Worm (Caenorhabditis elegans): ENCODE results near the gene lgc-35.

lgc-35 gene

ce11 chrII:12809725-12810124 lies 30.2 kb downstream of the lgc-35 start:
- TF ChIP-seq egl-27 (tag; optimal IDR thresholded peaks at IDR 0.05) (no peak), jun-1 (tag; optimal IDR thresholded peaks at IDR 0.05) (no peak), sea-2 (GFP tag; optimal IDR thresholded peaks at IDR 0.05) (no peak), hmg-11 (tag; optimal IDR thresholded peaks at IDR 0.05) (no peak), ceh-9 (tag; optimal IDR thresholded peaks at IDR 0.05) (no peak), ztf-11 (tag; optimal IDR thresholded peaks at IDR 0.05) (no peak), nhr-76 (tag; optimal IDR thresholded peaks at IDR 0.05) (no peak), skn-1 (tag; optimal IDR thresholded peaks at IDR 0.05) (no peak), lin-15B (tag; optimal IDR thresholded peaks at IDR 0.05) (no peak), nhr-67 (tag; optimal IDR thresholded peaks at IDR 0.05) (no peak), ceh-16 (tag; optimal IDR thresholded peaks at IDR 0.05) (no peak), unc-62 (GFP tag; optimal IDR thresholded peaks at IDR 0.05) (no peak), elt-3 (tag; optimal IDR thresholded peaks at IDR 0.05) (no peak), nhr-25 (tag; optimal IDR thresholded peaks at IDR 0.05) (no peak)

DNA sequence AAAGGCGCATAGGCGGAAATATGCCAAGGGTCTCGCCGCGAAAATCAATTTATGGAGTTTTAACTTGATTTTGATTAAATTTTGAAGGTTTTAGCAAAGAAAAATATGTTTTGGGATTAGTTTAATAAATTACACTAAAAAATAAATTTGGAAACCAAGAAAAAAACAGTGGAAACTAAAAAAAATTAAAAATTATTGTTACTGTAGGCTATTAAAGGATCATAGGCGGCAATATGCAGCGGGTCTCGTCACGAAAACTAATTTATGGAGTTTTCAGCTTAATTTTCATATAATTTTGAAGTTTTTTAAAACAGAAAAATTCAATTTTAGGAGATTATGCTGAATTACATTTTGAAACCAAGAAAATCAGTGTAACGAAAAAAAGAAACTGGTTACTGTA lies 31.2 kb downstream of the lgc-35 start:
- TF ChIP-seq fkh-10 (GFP tag; optimal IDR thresholded peaks at IDR 0.05) (no peak), ceh-16 (tag; optimal IDR thresholded peaks at IDR 0.05) (no peak), elt-3 (tag; optimal IDR thresholded peaks at IDR 0.05) (no peak), pqm-1 (tag; optimal IDR thresholded peaks at IDR 0.05) (no peak)

DNA sequence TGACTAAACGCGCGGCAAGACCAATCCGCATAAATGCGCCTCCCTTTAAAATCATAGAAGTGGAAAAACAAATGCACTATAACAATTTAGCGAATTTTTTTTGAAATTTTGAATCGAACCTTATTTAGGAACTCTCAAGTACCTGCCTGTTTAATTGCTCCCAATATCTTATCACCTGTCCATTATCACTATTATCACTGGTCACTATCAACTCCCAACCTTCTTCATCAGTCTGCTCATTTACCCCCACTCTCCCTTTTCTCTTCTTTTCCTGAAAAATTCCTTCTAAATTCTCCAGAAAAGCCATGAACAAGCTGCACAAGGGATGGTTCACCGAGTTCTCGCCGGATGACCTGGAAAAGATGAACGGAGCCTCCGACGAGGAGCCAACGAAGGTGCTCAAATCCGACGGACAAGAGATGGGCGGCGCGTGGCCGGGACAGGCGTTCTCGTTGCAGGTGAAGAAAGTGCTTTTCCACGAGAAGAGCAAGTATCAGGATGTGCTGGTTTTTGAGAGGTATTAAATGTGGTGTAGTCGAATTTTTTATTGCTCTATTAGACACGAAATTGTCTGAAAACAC lies 33.3 kb downstream of the lgc-35 start, which contains the start of gene spds-1:
spds-1 (plus strand) TSS at position 298 of the 581 bp plus-strand sequence.
- TF ChIP-seq elt-2 (tag; optimal IDR thresholded peaks at IDR 0.05): peak; percentile 59
- no peak for TF ChIP-seq egl-5 (tag; optimal IDR thresholded peaks at IDR 0.05)
- peak; percentile 28 for TF ChIP-seq pqm-1 (tag; optimal IDR thresholded peaks at IDR 0.05)

DNA sequence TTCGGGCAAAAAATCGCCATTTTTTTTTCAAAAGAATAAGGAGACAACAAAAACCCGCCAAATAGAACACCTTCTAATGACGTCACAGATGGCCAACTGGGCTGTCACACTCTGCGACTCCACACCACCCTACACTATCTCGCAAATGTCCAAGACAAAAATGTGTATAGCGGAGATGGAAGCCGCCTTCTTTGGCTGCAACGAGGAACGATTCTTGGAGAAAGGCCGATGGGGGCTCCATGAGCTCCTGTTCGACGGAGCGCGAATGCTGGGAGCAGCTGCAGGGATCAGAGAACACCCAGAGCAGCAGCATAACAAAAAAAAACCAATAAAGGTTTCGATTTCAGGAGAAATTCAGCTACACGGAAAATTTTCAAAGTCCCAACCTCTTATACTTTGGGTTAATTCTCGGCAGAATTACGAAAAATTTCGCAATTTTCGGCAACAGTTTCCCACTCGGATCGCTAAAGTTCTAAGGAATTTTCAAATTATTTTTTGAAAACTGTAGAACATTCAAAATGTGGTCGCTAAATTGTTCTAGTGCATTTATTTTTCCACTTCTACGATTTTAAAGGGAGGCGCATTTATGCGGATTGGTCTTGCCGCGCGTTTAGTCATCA lies 34.1 kb downstream of the lgc-35 start:
- no peak for TF ChIP-seq ZK546.5 (tag; optimal IDR thresholded peaks at IDR 0.05)
- no peak for TF ChIP-seq ztf-4 (tag; optimal IDR thresholded peaks at IDR 0.05)
- TF ChIP-seq hmg-11 (tag; optimal IDR thresholded peaks at IDR 0.05): peak; percentile 79
- TF ChIP-seq unc-39 (tag; optimal IDR thresholded peaks at IDR 0.05): no peak
- TF ChIP-seq ama-1 (optimal IDR thresholded peaks at IDR 0.05): peak; percentile 29
- TF ChIP-seq nfya-1 (tag; optimal IDR thresholded peaks at IDR 0.05; ENCODE audit: insufficient read depth): peak; percentile 72
- no peak for TF ChIP-seq elt-3 (tag; optimal IDR thresholded peaks at IDR 0.05)
- TF ChIP-seq jun-1 (tag; optimal IDR thresholded peaks at IDR 0.05): no peak
- peak; percentile 58 for TF ChIP-seq lin-39 (tag; optimal IDR thresholded peaks at IDR 0.05)
- no peak for TF ChIP-seq mml-1 (tag; optimal IDR thresholded peaks at IDR 0.05)
- TF ChIP-seq egl-5 (tag; optimal IDR thresholded peaks at IDR 0.05): peak; percentile 1
- TF ChIP-seq pha-4 (tag; optimal IDR thresholded peaks at IDR 0.05): peak; percentile 21
- no peak for TF ChIP-seq fkh-10 (GFP tag; optimal IDR thresholded peaks at IDR 0.05)
- peak; percentile 79 for TF ChIP-seq lin-15B (tag; optimal IDR thresholded peaks at IDR 0.05)

DNA sequence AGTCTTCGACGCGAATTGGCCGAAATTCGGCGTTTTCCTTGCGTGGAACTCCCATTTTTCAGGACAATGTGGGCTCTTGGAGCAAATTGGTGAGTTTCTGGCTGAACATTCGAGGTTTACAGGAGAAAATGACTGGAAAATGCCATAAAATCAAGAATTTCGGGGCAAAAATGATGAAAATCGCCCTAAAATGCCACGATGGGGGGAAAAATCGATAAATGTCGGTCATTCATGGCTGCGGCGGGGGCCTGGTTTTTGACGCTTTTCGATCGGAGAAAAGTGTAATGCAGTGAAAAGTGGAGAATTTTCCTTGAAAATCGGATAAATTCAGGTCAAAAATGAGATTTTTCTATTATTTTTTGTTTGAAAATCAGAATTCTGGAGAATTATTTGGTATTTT lies 34.8 kb downstream of the lgc-35 start, which contains the start of the genes Y46G5A.18 and Y46G5A.47:
Y46G5A.18 (minus strand) TSS at position 101 of the 400 bp plus-strand sequence.
Y46G5A.47 (minus strand) TSS at position 146 of the 400 bp plus-strand sequence.
- no peak for TF ChIP-seq ztf-11 (tag; optimal IDR thresholded peaks at IDR 0.05)
- TF ChIP-seq nhr-237 (tag; optimal IDR thresholded peaks at IDR 0.05): no peak
- TF ChIP-seq unc-62 (GFP tag; optimal IDR thresholded peaks at IDR 0.05): no peak
- TF ChIP-seq jun-1 (tag; optimal IDR thresholded peaks at IDR 0.05): no peak
- TF ChIP-seq nfya-1 (tag; optimal IDR thresholded peaks at IDR 0.05; ENCODE audit: insufficient read depth): no peak
- TF ChIP-seq hmg-11 (tag; optimal IDR thresholded peaks at IDR 0.05): no peak
- TF ChIP-seq ceh-28 (tag; optimal IDR thresholded peaks at IDR 0.05): no peak
- no peak for TF ChIP-seq skn-1 (tag; optimal IDR thresholded peaks at IDR 0.05)
- no peak for TF ChIP-seq ceh-9 (tag; optimal IDR thresholded peaks at IDR 0.05)
- TF ChIP-seq elt-3 (tag; optimal IDR thresholded peaks at IDR 0.05): no peak
- no peak for TF ChIP-seq snpc-4 (tag; optimal IDR thresholded peaks at IDR 0.05)
- TF ChIP-seq pha-4 (tag; optimal IDR thresholded peaks at IDR 0.05): no peak
- no peak for TF ChIP-seq R02D3.7 (tag; optimal IDR thresholded peaks at IDR 0.05)
- TF ChIP-seq nhr-12 (tag; optimal IDR thresholded peaks at IDR 0.05): no peak
